Fruit fly (Drosophila melanogaster) whole organism, adult: Measurements from ENCODE around the gene CG32202.

Experiments
- CG11617 ChIP-seq: fragments of 200-800 bp; sonication (Bioruptor generic); optimal IDR thresholded peaks from 2 replicates; lab custom pipeline; 2017; ENCODE audit warnings: mild to moderate bottlenecking, missing biosample characterization, missing genetic modification reagents, missing genetic modification characterization
- CG12768 ChIP-seq: fragments of 200-800 bp; sonication (Bioruptor generic); optimal IDR thresholded peaks from 2 replicates; lab custom pipeline; 2017; ENCODE audit warnings: missing biosample characterization, missing genetic modification characterization, mild to moderate bottlenecking, moderate library complexity, missing genetic modification reagents
- CG14711 ChIP-seq: fragments of 200-800 bp; sonication (Bioruptor generic); optimal IDR thresholded peaks from 2 replicates; lab custom pipeline; 2018; ENCODE audit warnings: missing biosample characterization, mild to moderate bottlenecking, missing genetic modification characterization, moderate library complexity
- CG1620 ChIP-seq: fragments of 200-800 bp; sonication (Bioruptor generic); optimal IDR thresholded peaks from 2 replicates; lab custom pipeline; 2016; ENCODE audit warnings: missing biosample characterization, missing genetic modification characterization
- CG33017 ChIP-seq: fragments of 200-800 bp; sonication (Bioruptor generic); optimal IDR thresholded peaks from 2 replicates; lab custom pipeline; 2018; ENCODE audit warnings: missing biosample characterization, mild to moderate bottlenecking, missing genetic modification characterization, moderate library complexity
- CG5204 ChIP-seq: fragments of 200-800 bp; sonication (Bioruptor generic); optimal IDR thresholded peaks from 2 replicates; lab custom pipeline; 2016; ENCODE audit warnings: missing biosample characterization, missing genetic modification characterization
- CG7045 ChIP-seq: fragments of 200-800 bp; sonication (Bioruptor generic); optimal IDR thresholded peaks from 2 replicates; lab custom pipeline; 2017; ENCODE audit warnings: missing biosample characterization, mild to moderate bottlenecking, missing genetic modification characterization
- CG7101 ChIP-seq: fragments of 200-800 bp; sonication (Bioruptor generic); optimal IDR thresholded peaks from 2 replicates; lab custom pipeline; 2018; ENCODE audit warnings: missing biosample characterization, mild to moderate bottlenecking, missing genetic modification characterization, moderate library complexity
- Clk ChIP-seq: fragments of 200-800 bp; sonication (Bioruptor generic); optimal IDR thresholded peaks from 2 replicates; lab custom pipeline; 2017; ENCODE audit warnings: missing biosample characterization, missing genetic modification characterization
- Crg-1 ChIP-seq: fragments of 200-800 bp; sonication (Bioruptor generic); optimal IDR thresholded peaks from 2 replicates; lab custom pipeline; 2016; ENCODE audit warnings: missing biosample characterization, missing genetic modification characterization
- Hr96 ChIP-seq: fragments of 200-800 bp; sonication (Bioruptor generic); optimal IDR thresholded peaks from 2 replicates; lab custom pipeline; 2016; ENCODE audit warnings: missing biosample characterization, missing genetic modification characterization
- Mnt ChIP-seq: fragments of 200-800 bp; sonication (Bioruptor generic); optimal IDR thresholded peaks from 2 replicates; lab custom pipeline; 2016; ENCODE audit warnings: missing biosample characterization, mild to moderate bottlenecking, missing genetic modification characterization
- bab1 ChIP-seq: fragments of 200-800 bp; sonication (Bioruptor generic); optimal IDR thresholded peaks from 3 replicates; lab custom pipeline; 2019; ENCODE audit warnings: missing biosample characterization, mild to moderate bottlenecking, missing genetic modification characterization, moderate library complexity
- cic ChIP-seq: fragments of 200-800 bp; sonication (Bioruptor generic); optimal IDR thresholded peaks from 2 replicates; lab custom pipeline; 2017; ENCODE audit warnings: missing biosample characterization, mild to moderate bottlenecking, missing genetic modification characterization, moderate library complexity
- cnc ChIP-seq, 2 experiments: fragments of >200 bp; optimal IDR thresholded peaks; 2 replicates each; lab custom pipeline; 2017
- kay ChIP-seq: fragments of 200-800 bp; sonication (Bioruptor generic); peaks from one replicate; lab custom pipeline; 2016; ENCODE audit warnings: missing biosample characterization, missing genetic modification characterization, borderline replicate concordance
- ovo ChIP-seq: fragments of 200-800 bp; sonication (Bioruptor generic); optimal IDR thresholded peaks from 2 replicates; lab custom pipeline; 2016; ENCODE audit warnings: missing biosample characterization, missing genetic modification characterization
- pad ChIP-seq: fragments of 200-800 bp; sonication (Bioruptor generic); optimal IDR thresholded peaks from 3 replicates; lab custom pipeline; 2017; ENCODE audit warnings: missing biosample characterization, missing genetic modification characterization, mild to moderate bottlenecking, moderate library complexity, missing genetic modification reagents
- tj ChIP-seq: fragments of 200-800 bp; sonication (Bioruptor generic); optimal IDR thresholded peaks from 3 replicates; lab custom pipeline; 2017; ENCODE audit warnings: missing biosample characterization, mild to moderate bottlenecking, missing genetic modification characterization, moderate library complexity
- toe ChIP-seq: fragments of 200-800 bp; sonication (Bioruptor generic); optimal IDR thresholded peaks from 2 replicates; lab custom pipeline; 2016; ENCODE audit warnings: missing biosample characterization, missing genetic modification characterization

CG32202 gene

DNA sequence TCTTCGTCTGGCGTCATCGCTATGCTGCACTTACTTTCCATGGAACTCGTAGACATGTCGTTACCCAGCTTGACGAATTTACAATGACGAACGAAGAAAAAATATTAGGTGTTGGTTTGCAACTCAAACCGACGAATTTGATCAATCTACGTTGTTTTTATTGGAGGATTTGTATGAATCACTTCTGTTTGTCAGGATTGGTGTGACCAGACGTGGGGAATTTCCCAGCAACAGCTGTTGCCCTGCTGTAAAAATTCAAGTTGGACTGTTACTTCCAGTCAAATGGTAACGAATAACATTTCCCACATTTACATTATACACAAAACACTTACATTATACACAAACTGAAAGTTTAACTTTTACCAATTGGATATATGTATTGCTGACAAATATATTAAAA is 1.9 kb downstream of the CG32202 start, which contains the start of gene Chmp1:
Gene Chmp1 (minus strand): TSS at position 216 of the 400 bp plus-strand sequence.
- TF ChIP-seq CG5204 (GFP tag; lab: Kevin White, UChicago) (no peak), bab1 (peak; percentile 35), ovo (GFP tag; lab: Kevin White, UChicago) (no peak), kay (GFP tag; lab: Kevin White, UChicago) (peak; percentile 99), CG11617 (no peak), CG7101 (tag; lab: Kevin White, UChicago) (no peak), Clk (GFP tag; lab: Kevin White, UChicago) (no peak), toe (GFP tag; lab: Kevin White, UChicago) (no peak)

- TF ChIP-seq CG5204 (GFP tag; lab: Kevin White, UChicago) (no peak), Clk (GFP tag; lab: Kevin White, UChicago) (no peak), CG7101 (tag; lab: Kevin White, UChicago) (peak; percentile 6), CG1620 (GFP tag; lab: Kevin White, UChicago) (no peak), Crg-1 (GFP tag; lab: Kevin White, UChicago) (no peak), tj (no peak), cnc (optimal IDR thresholded peaks at IDR 0.05; lab: Kevin White, UChicago) (no peak), cic (GFP tag; lab: Kevin White, UChicago) (peak; percentile 78), kay (GFP tag; lab: Kevin White, UChicago) (no peak), CG33017 (tag; lab: Kevin White, UChicago) (peak; percentile 20)
These were observed 4.3 kb downstream of the CG32202 start, which contains the start of gene Cyp12c1 for dm6 chr3L:18686220-18686801. Gene Cyp12c1, minus strand, starts transcription at chr3L:18686319.

dm6 chr3L:18693887-18694286 is 11.9 kb downstream of the CG32202 start, which contains the start of gene CG6893:
Gene CG6893, plus strand, starts transcription at chr3L:18694187.
- TF ChIP-seq CG7045 (GFP tag; lab: Kevin White, UChicago): no peak
- TF ChIP-seq CG1620 (GFP tag; lab: Kevin White, UChicago): no peak
- no peak for TF ChIP-seq tj

- TF ChIP-seq Crg-1 (GFP tag; lab: Kevin White, UChicago) (no peak), CG7045 (GFP tag; lab: Kevin White, UChicago) (no peak), CG7101 (tag; lab: Kevin White, UChicago) (no peak), Hr96 (GFP tag; lab: Kevin White, UChicago) (no peak)
These were observed 16.3 kb downstream of the CG32202 start, which contains the start of gene Dic4 for dm6 chr3L:18698312-18698711. Gene Dic4, minus strand, starts transcription at chr3L:18698412.

dm6 chr3L:18723172-18723571 is 41.2 kb downstream of the CG32202 start, which contains the start of gene CG12477:
Gene CG12477, minus strand, starts transcription at chr3L:18723272.
- no peak for TF ChIP-seq pad (GFP tag; lab: Kevin White, UChicago)
- no peak for TF ChIP-seq CG7045 (GFP tag; lab: Kevin White, UChicago)
- no peak for TF ChIP-seq tj
- TF ChIP-seq cic (GFP tag; lab: Kevin White, UChicago): no peak
- no peak for TF ChIP-seq bab1
- TF ChIP-seq kay (GFP tag; lab: Kevin White, UChicago): no peak
- TF ChIP-seq CG11617: no peak
- no peak for TF ChIP-seq CG5204 (GFP tag; lab: Kevin White, UChicago)
- no peak for TF ChIP-seq cnc (optimal IDR thresholded peaks at IDR 0.05; lab: Kevin White, UChicago)
- no peak for TF ChIP-seq Crg-1 (GFP tag; lab: Kevin White, UChicago)
- TF ChIP-seq Hr96 (GFP tag; lab: Kevin White, UChicago): no peak
- no peak for TF ChIP-seq ovo (GFP tag; lab: Kevin White, UChicago)
- TF ChIP-seq CG12768 (GFP tag; lab: Kevin White, UChicago): no peak
- no peak for TF ChIP-seq Clk (GFP tag; lab: Kevin White, UChicago)
- no peak for TF ChIP-seq CG1620 (GFP tag; lab: Kevin White, UChicago)
- no peak for TF ChIP-seq toe (GFP tag; lab: Kevin White, UChicago)
- TF ChIP-seq Mnt (GFP tag; lab: Kevin White, UChicago): no peak
- no peak for TF ChIP-seq CG14711 (tag; lab: Kevin White, UChicago)
- no peak for TF ChIP-seq CG33017 (tag; lab: Kevin White, UChicago)
